Fruit fly (Drosophila melanogaster): ENCODE data around the gene Desat1.
A peak's percentile ranks its signal among the peaks of the same experiment; 100 is the strongest.

Gene Desat1

dm6 chr3R:12405134-12405533, 34.3 kb upstream of the Desat1 start:
- no peak for TF ChIP-seq D1 (tag; optimal IDR thresholded peaks at IDR 0.05)
- no peak for TF ChIP-seq CG9948 (tag; optimal IDR thresholded peaks at IDR 0.05)
- no peak for TF ChIP-seq rn (GFP tag; IDR thresholded peaks at IDR 0.05)
- no peak for TF ChIP-seq CG17806 (tag; optimal IDR thresholded peaks at IDR 0.05)
- no peak for TF ChIP-seq CG12605 (GFP tag; IDR thresholded peaks at IDR 0.05)
- no peak for TF ChIP-seq fd96Ca (GFP tag; IDR thresholded peaks at IDR 0.05)
- no peak for TF ChIP-seq CG8159 (tag; optimal IDR thresholded peaks at IDR 0.05)
- TF ChIP-seq CG4496 (GFP tag; IDR thresholded peaks at IDR 0.05) = no peak
- no peak for TF ChIP-seq CG14655 (GFP tag; optimal IDR thresholded peaks at IDR 0.05)
- no peak for TF ChIP-seq CG10348 (GFP tag; IDR thresholded peaks at IDR 0.05)
- no peak for TF ChIP-seq CG34367 (tag; optimal IDR thresholded peaks at IDR 0.05)
- no peak for TF ChIP-seq CG15710 (tag; optimal IDR thresholded peaks at IDR 0.05)
- TF ChIP-seq CG8301 (tag; optimal IDR thresholded peaks at IDR 0.05) = no peak
- no peak for TF ChIP-seq CG13204 (GFP tag; optimal IDR thresholded peaks at IDR 0.05)
- TF ChIP-seq Pif1A (GFP tag; optimal IDR thresholded peaks at IDR 0.05) = no peak
- no peak for TF ChIP-seq Snoo (tag; optimal IDR thresholded peaks at IDR 0.05)
- TF ChIP-seq gl (tag; optimal IDR thresholded peaks at IDR 0.05) = no peak
- no peak for TF ChIP-seq CG32121 (GFP tag; IDR thresholded peaks at IDR 0.05)

dm6 chr3R:12405928-12406234, 33.5 kb upstream of the Desat1 start, which contains the start of gene Cyp9f2:
Gene Cyp9f2, minus strand, starts transcription at chr3R:12406028.
- TF ChIP-seq CG12605 (GFP tag; IDR thresholded peaks at IDR 0.05) = no peak
- TF ChIP-seq CG8159 (tag; optimal IDR thresholded peaks at IDR 0.05) = no peak
- TF ChIP-seq CG4496 (GFP tag; IDR thresholded peaks at IDR 0.05) = no peak
- no peak for TF ChIP-seq CG34367 (tag; optimal IDR thresholded peaks at IDR 0.05)
- no peak for TF ChIP-seq fd96Ca (GFP tag; IDR thresholded peaks at IDR 0.05)
- no peak for TF ChIP-seq Ets98B (GFP tag; IDR thresholded peaks at IDR 0.05)

DNA sequence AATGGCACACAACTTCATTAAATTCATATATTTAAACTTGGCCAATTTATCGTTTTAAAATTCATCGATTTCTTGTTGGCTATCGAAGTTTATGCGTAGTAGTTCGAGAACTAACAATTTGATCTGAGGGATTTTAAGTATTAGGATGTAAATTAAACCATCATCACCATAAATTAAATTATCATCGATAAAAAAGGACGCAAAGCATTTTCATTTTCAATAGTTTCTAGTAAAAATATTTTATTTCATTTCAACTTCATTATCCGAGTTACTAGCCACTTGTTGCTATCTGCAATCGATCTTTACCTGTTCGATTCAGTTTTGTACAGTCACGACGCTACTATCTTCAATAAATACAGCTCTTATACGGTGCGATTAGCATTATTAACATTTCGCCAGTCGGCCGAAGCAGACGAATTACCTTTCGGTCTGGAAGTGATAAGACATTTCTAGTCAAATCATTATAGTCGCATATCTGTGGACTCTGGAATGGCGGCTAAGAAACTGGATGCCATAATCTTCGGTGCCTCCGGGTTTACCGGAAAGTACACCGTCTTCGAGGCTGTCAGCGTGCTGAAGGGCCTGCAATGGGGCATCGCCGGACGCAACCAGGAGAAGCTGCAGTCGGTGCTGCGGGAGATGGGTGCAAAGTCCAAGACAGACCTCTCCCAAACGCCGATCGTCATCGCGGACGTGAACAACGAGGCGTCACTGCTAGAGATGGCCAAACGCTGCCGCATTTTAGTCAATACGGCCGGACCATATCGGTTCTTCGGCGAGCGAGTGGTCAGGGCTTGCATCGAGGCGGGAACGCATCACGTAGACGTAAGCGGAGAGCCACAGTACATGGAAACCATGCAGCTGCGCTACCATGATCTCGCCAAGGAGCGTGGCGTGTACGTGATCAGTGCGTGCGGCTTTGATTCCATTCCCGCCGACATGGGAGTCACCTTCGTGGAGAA, 32.9 kb upstream of the Desat1 start, which contains the start of gene CG5167:
CG5167 (plus strand) TSS at position 298 of the 962 bp plus-strand sequence.
- peak; percentile 62 for TF ChIP-seq CG8301 (tag; optimal IDR thresholded peaks at IDR 0.05)
- no peak for TF ChIP-seq CG14655 (GFP tag; optimal IDR thresholded peaks at IDR 0.05)
- TF ChIP-seq fd96Ca (GFP tag; IDR thresholded peaks at IDR 0.05) = peak; percentile 64; the same call in 2 of the 3 replicates
- peak; percentile 85 for TF ChIP-seq CG12605 (GFP tag; IDR thresholded peaks at IDR 0.05)
- TF ChIP-seq EcR (GFP tag; optimal IDR thresholded peaks at IDR 0.05) = no peak
- peak; percentile 15 for TF ChIP-seq CG8159 (tag; optimal IDR thresholded peaks at IDR 0.05)
- peak; percentile 54 for TF ChIP-seq CG13204 (GFP tag; optimal IDR thresholded peaks at IDR 0.05)
- TF ChIP-seq CG4496 (GFP tag; IDR thresholded peaks at IDR 0.05) = no peak
- peak; percentile 51 for TF ChIP-seq Ets98B (GFP tag; IDR thresholded peaks at IDR 0.05)
- TF ChIP-seq gl (tag; optimal IDR thresholded peaks at IDR 0.05) = peak; percentile 88
- TF ChIP-seq CG17806 (tag; optimal IDR thresholded peaks at IDR 0.05) = peak; percentile 11
- TF ChIP-seq Snoo (tag; optimal IDR thresholded peaks at IDR 0.05) = peak; percentile 13
- TF ChIP-seq CG34367 (tag; optimal IDR thresholded peaks at IDR 0.05) = peak; percentile 40

DNA sequence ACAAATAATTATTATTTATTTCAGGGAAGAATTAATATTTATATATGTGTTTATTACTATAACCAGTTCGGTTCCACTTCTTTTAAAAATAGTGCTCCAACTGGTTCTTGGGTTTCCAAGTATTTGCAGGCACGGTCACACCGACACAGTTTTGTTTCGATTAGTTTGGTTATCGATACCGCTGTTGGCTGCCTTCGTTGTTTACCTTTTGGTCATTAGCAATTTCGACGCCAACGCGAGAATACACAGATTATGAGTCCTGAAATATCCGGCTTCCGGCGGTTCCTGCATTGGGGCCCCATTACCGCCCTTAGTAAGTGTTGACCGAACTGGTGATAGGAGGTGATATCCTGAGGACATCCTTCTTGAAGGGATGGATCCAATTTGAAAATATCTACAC, 31.2 kb upstream of the Desat1 start, which contains the start of gene CG5196:
CG5196 (plus strand) TSS at position 157 of the 400 bp plus-strand sequence.
- TF ChIP-seq CG12605 (GFP tag; IDR thresholded peaks at IDR 0.05) (no peak), EcR (GFP tag; optimal IDR thresholded peaks at IDR 0.05) (peak; percentile 14)

DNA sequence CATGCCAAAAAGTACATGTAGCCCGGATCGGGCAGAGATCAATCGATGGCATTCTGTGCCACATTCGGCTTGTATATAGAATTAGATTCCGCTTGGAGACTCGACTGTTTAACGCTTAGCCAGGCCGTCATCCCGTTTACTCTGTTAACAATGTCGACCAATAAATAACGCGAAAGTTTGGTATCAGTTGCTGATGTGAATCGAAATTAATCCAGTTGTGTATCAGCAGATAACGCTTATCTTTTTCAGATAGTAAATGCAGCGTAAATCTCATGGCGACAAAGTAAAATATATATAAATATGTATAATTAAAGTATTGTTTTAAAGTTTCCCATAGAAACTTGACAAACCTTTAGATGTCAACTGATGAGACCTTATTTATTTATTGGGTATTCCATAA, 28.0 kb upstream of the Desat1 start:
- TF ChIP-seq CG14655 (GFP tag; optimal IDR thresholded peaks at IDR 0.05) (no peak), D1 (tag; optimal IDR thresholded peaks at IDR 0.05) (no peak), EcR (GFP tag; optimal IDR thresholded peaks at IDR 0.05) (no peak), CG4496 (GFP tag; IDR thresholded peaks at IDR 0.05) (no peak), gl (tag; optimal IDR thresholded peaks at IDR 0.05) (no peak), Ets98B (GFP tag; IDR thresholded peaks at IDR 0.05) (no peak), CG9948 (tag; optimal IDR thresholded peaks at IDR 0.05) (no peak), CG13204 (GFP tag; optimal IDR thresholded peaks at IDR 0.05) (no peak), CG8301 (tag; optimal IDR thresholded peaks at IDR 0.05) (no peak), rn (GFP tag; IDR thresholded peaks at IDR 0.05) (no peak), Pif1B (GFP tag; optimal IDR thresholded peaks at IDR 0.05) (no peak), CG12605 (GFP tag; IDR thresholded peaks at IDR 0.05) (no peak), CG10348 (GFP tag; IDR thresholded peaks at IDR 0.05) (no peak), CG17806 (tag; optimal IDR thresholded peaks at IDR 0.05) (no peak), CG34367 (tag; optimal IDR thresholded peaks at IDR 0.05) (no peak), Pif1A (GFP tag; optimal IDR thresholded peaks at IDR 0.05) (no peak), Snoo (tag; optimal IDR thresholded peaks at IDR 0.05) (no peak), CG32121 (GFP tag; IDR thresholded peaks at IDR 0.05) (no peak), fd96Ca (GFP tag; IDR thresholded peaks at IDR 0.05) (no peak), CG15710 (tag; optimal IDR thresholded peaks at IDR 0.05) (no peak)

dm6 chr3R:12413274-12413958, 26.0 kb upstream of the Desat1 start, which contains the start of the genes Dip-C and pps:
Gene Dip-C, minus strand, starts transcription at chr3R:12413759.
Gene pps, plus strand, starts transcription at chr3R:12413828.
- TF ChIP-seq CG8301 (tag; optimal IDR thresholded peaks at IDR 0.05) (no peak), EcR (GFP tag; optimal IDR thresholded peaks at IDR 0.05) (peak; percentile 24)
